Worm (Caenorhabditis elegans) whole organism, late embryonic: ENCODE measurements around the gene vdac-1.
A peak's percentile ranks its signal among the peaks of the same experiment; 100 is the strongest.

Source experiments
- F13H6.1 ChIP-seq: sonication (generic microtip); optimal IDR thresholded peaks from 2 replicates; lab custom pipeline; 2016; ENCODE audit warnings: missing genetic modification characterization, missing compliant biosample characterization
- Y22D7AL.16 ChIP-seq: sonication (generic microtip); optimal IDR thresholded peaks from 2 replicates; lab custom pipeline; 2016; ENCODE audit warnings: missing genetic modification characterization, missing compliant biosample characterization
- ahr-1 ChIP-seq: sonication (generic microtip); optimal IDR thresholded peaks from 2 replicates; lab custom pipeline; 2016; ENCODE audit warnings: missing genetic modification characterization, missing compliant biosample characterization
- ama-1 ChIP-seq: fragments of 150-350 bp; optimal IDR thresholded peaks from 2 replicates; lab custom pipeline; 2014
- ceh-14 ChIP-seq: sonication (generic microtip); optimal IDR thresholded peaks from 2 replicates; lab custom pipeline; 2016; ENCODE audit warnings: missing genotype, missing genetic modification characterization, missing compliant biosample characterization
- ceh-18 ChIP-seq: sonication (generic microtip); optimal IDR thresholded peaks from 2 replicates; lab custom pipeline; 2016; ENCODE audit warnings: missing genetic modification characterization, missing compliant biosample characterization
- ceh-19 ChIP-seq: fragments of 200-800 bp; sonication (Bioruptor generic); optimal IDR thresholded peaks from 2 replicates; lab custom pipeline; 2018; ENCODE audit warnings: mild to moderate bottlenecking, missing genetic modification characterization, missing compliant biosample characterization
- ceh-2 ChIP-seq: sonication (generic microtip); optimal IDR thresholded peaks from 2 replicates; lab custom pipeline; 2016; ENCODE audit warnings: missing genotype, missing genetic modification characterization, missing compliant biosample characterization
- ceh-24 ChIP-seq: sonication (generic microtip); optimal IDR thresholded peaks from 2 replicates; lab custom pipeline; 2016; ENCODE audit warnings: mild to moderate bottlenecking, missing genetic modification characterization, missing compliant biosample characterization
- ceh-30 ChIP-seq: fragments of 150-350 bp; optimal IDR thresholded peaks from 2 replicates; lab custom pipeline; 2014; ENCODE audit warnings: missing biosample characterization, missing genetic modification characterization
- ceh-31 ChIP-seq: sonication (generic microtip); optimal IDR thresholded peaks from 2 replicates; lab custom pipeline; 2016; ENCODE audit warnings: missing genetic modification characterization, missing compliant biosample characterization
- ceh-45 ChIP-seq: fragments of 200-800 bp; sonication (Bioruptor generic); IDR thresholded peaks from 2 replicates; pipeline ENCODE4 v1.3.6; 2022; ENCODE audit warnings: missing genetic modification reagents, missing genetic modification characterization, missing compliant biosample characterization
- ceh-48 ChIP-seq: sonication (generic microtip); optimal IDR thresholded peaks from 2 replicates; lab custom pipeline; 2016; ENCODE audit warnings: missing genetic modification characterization, inconsistent platforms, missing compliant biosample characterization
- ceh-6 ChIP-seq: fragments of 200-800 bp; sonication (Bioruptor generic); optimal IDR thresholded peaks from 2 replicates; lab custom pipeline; 2018; ENCODE audit warnings: mild to moderate bottlenecking, missing genetic modification characterization, missing compliant biosample characterization
- che-1 ChIP-seq: sonication (generic microtip); optimal IDR thresholded peaks from 2 replicates; lab custom pipeline; 2016; ENCODE audit warnings: mild to moderate bottlenecking, missing genetic modification characterization, missing compliant biosample characterization
- eyg-1 ChIP-seq: sonication (generic microtip); optimal IDR thresholded peaks from 2 replicates; lab custom pipeline; 2016; ENCODE audit warnings: missing genotype, missing genetic modification characterization, missing compliant biosample characterization
- fkh-10 ChIP-seq: fragments of 150-350 bp; optimal IDR thresholded peaks from 2 replicates; lab custom pipeline; 2014; ENCODE audit warnings: missing biosample characterization, missing genetic modification reagents, missing genetic modification characterization
- hlh-13 ChIP-seq: fragments of 200-800 bp; sonication (Bioruptor generic); optimal IDR thresholded peaks from 2 replicates; lab custom pipeline; 2018; ENCODE audit warnings: mild to moderate bottlenecking, missing genetic modification characterization, missing compliant biosample characterization
- hlh-30 ChIP-seq: sonication (generic microtip); optimal IDR thresholded peaks from 2 replicates; lab custom pipeline; 2017; ENCODE audit warnings: antibody characterized with exemption, missing genetic modification characterization, missing compliant biosample characterization; ENCODE audit not compliant: insufficient read depth
- hlh-8 ChIP-seq: sonication (generic microtip); optimal IDR thresholded peaks from 2 replicates; lab custom pipeline; 2016; ENCODE audit warnings: missing genotype, missing genetic modification characterization, missing compliant biosample characterization
- lim-6 ChIP-seq: sonication (generic microtip); optimal IDR thresholded peaks from 2 replicates; lab custom pipeline; 2016; ENCODE audit warnings: missing genetic modification characterization, missing compliant biosample characterization
- lin-11 ChIP-seq: fragments of 200-800 bp; sonication (Bioruptor generic); optimal IDR thresholded peaks from 2 replicates; lab custom pipeline; 2018; ENCODE audit warnings: mild to moderate bottlenecking, missing genetic modification characterization, missing compliant biosample characterization
- nhr-11 ChIP-seq: fragments of 150-350 bp; optimal IDR thresholded peaks from 2 replicates; lab custom pipeline; 2014; ENCODE audit warnings: missing biosample characterization, missing genetic modification characterization
- nhr-232 ChIP-seq: sonication (generic microtip); optimal IDR thresholded peaks from 2 replicates; lab custom pipeline; 2016; ENCODE audit warnings: missing genetic modification characterization, missing compliant biosample characterization
- npax-4 ChIP-seq: sonication (generic microtip); optimal IDR thresholded peaks from 2 replicates; lab custom pipeline; 2016; ENCODE audit warnings: missing genetic modification characterization, missing compliant biosample characterization
- pha-2 ChIP-seq: sonication (generic microtip); optimal IDR thresholded peaks from 2 replicates; lab custom pipeline; 2017; ENCODE audit warnings: mild to moderate bottlenecking, missing genetic modification characterization, missing compliant biosample characterization
- pha-4 ChIP-seq: fragments of 150-350 bp; optimal IDR thresholded peaks from 2 replicates; lab custom pipeline; 2018; ENCODE audit warnings: missing biosample characterization, missing genetic modification reagents, missing genetic modification characterization
- pros-1 ChIP-seq: fragments of 150-350 bp; optimal IDR thresholded peaks from 2 replicates; lab custom pipeline; 2014; ENCODE audit warnings: missing biosample characterization, missing genetic modification reagents, missing genetic modification characterization
- ref-2 ChIP-seq: sonication (generic microtip); optimal IDR thresholded peaks from 2 replicates; lab custom pipeline; 2016; ENCODE audit warnings: missing genetic modification characterization, missing compliant biosample characterization
- sox-2 ChIP-seq: fragments of 200-800 bp; sonication (Bioruptor generic); IDR thresholded peaks from 2 replicates; pipeline ENCODE4 v1.3.6; 2022; ENCODE audit warnings: missing genetic modification reagents, missing genetic modification characterization, missing compliant biosample characterization
- sox-4 ChIP-seq: sonication (generic microtip); optimal IDR thresholded peaks from 2 replicates; lab custom pipeline; 2017; ENCODE audit warnings: mild to moderate bottlenecking, missing genetic modification characterization, inconsistent platforms, missing compliant biosample characterization
- syd-9 ChIP-seq: sonication (generic microtip); optimal IDR thresholded peaks from 2 replicates; lab custom pipeline; 2016; ENCODE audit warnings: mild to moderate bottlenecking, missing genetic modification characterization, moderate library complexity, missing compliant biosample characterization
- tbx-2 ChIP-seq: sonication (generic microtip); optimal IDR thresholded peaks from 2 replicates; lab custom pipeline; 2016; ENCODE audit warnings: missing genetic modification characterization, missing compliant biosample characterization
- ttx-3 ChIP-seq: sonication (generic microtip); optimal IDR thresholded peaks from 2 replicates; lab custom pipeline; 2016; ENCODE audit warnings: missing genetic modification reagents, missing genetic modification characterization, missing compliant biosample characterization
- unc-42 ChIP-seq: sonication (generic microtip); optimal IDR thresholded peaks from 2 replicates; lab custom pipeline; 2016; ENCODE audit warnings: missing genotype, missing genetic modification characterization, missing compliant biosample characterization
- unc-55 ChIP-seq: sonication (generic microtip); optimal IDR thresholded peaks from 2 replicates; lab custom pipeline; 2017; ENCODE audit warnings: missing biosample characterization, missing genetic modification reagents, missing genetic modification characterization
- unc-86 ChIP-seq: sonication (generic microtip); optimal IDR thresholded peaks from 2 replicates; lab custom pipeline; 2016; ENCODE audit warnings: missing genetic modification characterization, missing compliant biosample characterization
- zip-5 ChIP-seq: sonication (generic microtip); optimal IDR thresholded peaks from 2 replicates; lab custom pipeline; 2016; ENCODE audit warnings: missing genetic modification characterization, missing compliant biosample characterization
- ztf-16 ChIP-seq: sonication (generic microtip); optimal IDR thresholded peaks from 2 replicates; lab custom pipeline; 2017; ENCODE audit warnings: missing genetic modification characterization, missing compliant biosample characterization

vdac-1 gene

DNA sequence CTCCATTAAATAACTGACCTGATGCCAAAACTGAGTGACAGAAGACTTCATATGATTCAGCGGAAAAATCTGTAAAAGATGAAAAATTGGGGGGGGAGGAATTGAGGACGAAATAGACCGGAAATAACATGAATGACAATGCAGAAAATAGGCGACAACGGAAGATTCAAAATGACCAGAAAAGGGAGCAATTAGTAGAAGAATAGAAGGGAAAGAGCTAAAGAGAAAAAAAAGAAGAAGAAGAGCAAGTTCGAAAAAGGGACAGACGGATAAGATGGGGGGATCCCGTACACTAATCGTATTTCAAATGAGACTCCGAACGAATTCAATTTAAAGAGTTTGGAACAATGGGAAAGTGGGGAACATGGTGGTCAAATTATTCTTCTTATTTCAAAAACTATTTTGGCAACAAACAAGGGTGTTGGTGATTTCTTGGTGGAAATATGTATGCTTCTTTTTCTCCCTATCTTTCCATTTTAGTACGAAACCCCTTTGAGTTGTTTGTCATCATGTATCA lies 34.9 kb upstream of the vdac-1 start, which contains the start of gene R05G6.10:
Gene R05G6.10, minus strand, starts transcription at position 51 of the 517 bp plus-strand sequence.
- TF ChIP-seq unc-42 (tag; lab: Kevin White, UChicago) = peak; percentile 92
- no peak for TF ChIP-seq che-1 (tag; lab: Kevin White, UChicago)

DNA sequence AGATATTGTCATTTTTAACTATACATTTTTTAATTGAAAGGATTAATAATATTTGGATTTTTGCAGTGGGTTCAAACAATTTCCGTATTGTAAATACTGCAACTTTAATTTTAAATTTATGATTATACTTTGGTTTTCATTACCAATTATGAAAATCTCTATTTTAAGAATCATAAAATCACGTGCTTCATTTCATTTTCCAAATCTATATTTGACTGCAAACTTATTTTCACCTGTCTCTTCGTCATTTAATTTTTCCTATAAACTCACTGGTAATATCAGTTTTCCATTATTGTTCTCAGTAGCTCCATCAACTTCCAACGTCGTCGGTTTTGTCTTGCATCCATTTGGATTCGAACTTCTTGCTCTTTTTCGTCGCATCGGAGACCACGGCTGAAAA lies 24.7 kb upstream of the vdac-1 start, which contains the start of gene R05G6.1:
Gene R05G6.1, plus strand, starts transcription at position 301 of the 400 bp plus-strand sequence.
- TF ChIP-seq ttx-3 (tag; lab: Kevin White, UChicago) (no peak), sox-4 (tag; lab: Kevin White, UChicago) (no peak), fkh-10 (GFP tag; lab: Kevin White, UChicago) (no peak), F13H6.1 (tag; lab: Kevin White, UChicago) (no peak), tbx-2 (no peak), nhr-11 (tag; lab: Kevin White, UChicago) (no peak), ceh-31 (tag; lab: Kevin White, UChicago) (no peak)

DNA sequence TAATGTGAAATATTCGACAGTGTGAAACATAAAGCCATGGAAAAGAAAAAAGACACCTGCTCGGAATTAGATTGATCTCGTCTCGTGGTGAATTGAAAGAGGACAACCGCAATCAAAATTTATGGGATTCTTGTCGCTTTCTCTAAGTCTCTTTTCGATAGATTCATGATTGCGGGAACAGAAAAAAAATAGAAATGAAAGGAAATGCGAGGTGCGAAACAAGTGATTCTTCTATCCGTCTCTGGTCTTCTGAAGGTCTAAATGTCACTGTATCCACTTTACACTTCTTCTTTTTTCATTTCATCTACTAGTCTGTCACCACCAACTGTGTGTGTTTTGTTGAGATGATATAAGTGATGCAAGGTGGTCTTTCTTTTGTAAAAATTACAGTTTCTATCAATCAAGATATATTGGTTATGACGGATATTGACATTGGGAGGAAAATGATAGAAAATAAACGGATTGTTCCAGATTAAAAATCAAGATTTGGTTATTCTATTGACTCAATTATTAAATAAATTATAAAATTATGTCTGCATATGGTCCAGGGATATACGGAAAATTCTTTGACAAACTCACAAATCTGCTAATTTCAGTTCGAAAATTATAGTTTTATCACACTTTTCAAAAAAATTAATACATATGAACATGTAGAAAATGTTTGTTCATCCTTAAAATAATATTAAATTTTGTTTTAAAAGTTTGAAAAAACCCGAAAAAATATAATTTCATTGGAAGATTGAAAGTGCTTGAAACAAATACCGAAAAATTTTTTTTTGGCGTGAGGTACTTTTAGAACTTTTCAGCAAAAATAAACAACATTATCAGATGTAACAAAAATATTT lies 22.8 kb upstream of the vdac-1 start:
- TF ChIP-seq ceh-6 (no peak), che-1 (tag; lab: Kevin White, UChicago) (no peak), pros-1 (tag; lab: Kevin White, UChicago) (no peak), ceh-48 (no peak), nhr-11 (tag; lab: Kevin White, UChicago) (no peak), Y22D7AL.16 (no peak), sox-2 (GFP tag; lab: Robert Waterston, UW) (no peak), unc-55 (GFP tag; lab: Kevin White, UChicago) (no peak), pha-2 (tag; lab: Kevin White, UChicago) (no peak), hlh-13 (GFP tag; lab: Kevin White, UChicago) (no peak), ceh-19 (GFP tag; lab: Kevin White, UChicago) (no peak), ceh-30 (tag; lab: Kevin White, UChicago) (no peak), unc-86 (tag; lab: Kevin White, UChicago) (no peak), ama-1 (lab: Kevin White, UChicago) (no peak), sox-4 (tag; lab: Kevin White, UChicago) (no peak), ahr-1 (tag; lab: Kevin White, UChicago) (no peak), hlh-30 (tag; lab: Kevin White, UChicago) (no peak), npax-4 (tag; lab: Kevin White, UChicago) (no peak), hlh-8 (no peak)

DNA sequence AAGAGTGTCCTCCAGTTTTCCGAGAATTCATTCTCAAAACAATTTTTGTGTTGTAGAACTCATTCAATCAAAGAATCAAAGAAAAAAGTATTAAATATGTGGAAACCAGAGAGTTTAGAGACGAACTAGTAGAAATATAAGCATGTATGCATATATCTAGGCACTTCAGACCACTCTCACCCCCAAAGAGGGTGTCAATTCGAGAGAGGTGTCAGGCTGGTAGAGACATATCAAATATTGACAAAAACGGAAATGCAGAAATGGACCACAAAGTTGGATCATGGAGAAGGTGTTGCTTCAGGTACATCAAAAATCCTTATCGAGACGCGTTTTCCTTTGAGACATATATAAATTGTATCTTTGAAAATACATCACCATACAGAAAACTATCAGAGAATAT lies 16.1 kb upstream of the vdac-1 start:
- no peak for TF ChIP-seq ceh-18
- no peak for TF ChIP-seq nhr-232 (tag; lab: Kevin White, UChicago)
- TF ChIP-seq lin-11 (tag; lab: Kevin White, UChicago) = no peak

ce11 chrIV:7521591-7521990 lies 13.9 kb upstream of the vdac-1 start:
- no peak for TF ChIP-seq pha-4
- TF ChIP-seq lim-6 (tag; lab: Kevin White, UChicago) = no peak
- peak; percentile 58 for TF ChIP-seq ref-2 (tag; lab: Kevin White, UChicago)
- TF ChIP-seq eyg-1 = no peak

DNA sequence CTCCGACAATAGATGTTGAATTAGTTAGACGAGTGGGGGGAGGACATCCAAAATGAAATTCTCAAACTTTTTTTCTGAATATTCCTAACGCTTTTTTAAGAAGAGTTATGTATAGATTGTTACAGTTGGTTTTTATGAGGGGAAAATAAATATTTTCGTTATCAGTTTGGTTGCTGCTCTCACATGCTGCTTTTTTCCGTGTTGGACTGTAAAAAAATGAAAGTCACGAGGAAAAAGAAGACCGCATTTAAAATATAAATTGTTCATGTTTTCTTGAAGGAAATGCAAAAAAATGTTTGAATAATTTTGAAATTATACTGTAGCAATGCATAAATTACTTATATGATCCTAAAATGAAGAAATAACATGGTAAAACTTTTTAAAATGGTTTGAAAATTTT lies 13.2 kb upstream of the vdac-1 start:
- TF ChIP-seq ceh-31 (tag; lab: Kevin White, UChicago) (no peak), ceh-14 (tag; lab: Kevin White, UChicago) (no peak), ztf-16 (no peak), unc-42 (tag; lab: Kevin White, UChicago) (no peak), fkh-10 (GFP tag; lab: Kevin White, UChicago) (no peak), syd-9 (tag; lab: Kevin White, UChicago) (no peak), zip-5 (tag; lab: Kevin White, UChicago) (no peak), ceh-24 (tag; lab: Kevin White, UChicago) (no peak), ceh-45 (GFP tag; lab: Robert Waterston, UW) (no peak), ceh-2 (tag; lab: Kevin White, UChicago) (no peak), ttx-3 (tag; lab: Kevin White, UChicago) (no peak), ahr-1 (tag; lab: Kevin White, UChicago) (no peak), npax-4 (tag; lab: Kevin White, UChicago) (no peak)
